Worm (Caenorhabditis elegans) whole organism, L4 larva: ENCODE measurements around the gene F53F4.1.

Source experiments
- F10B5.3 ChIP-seq: sonication (generic microtip); optimal IDR thresholded peaks from 2 replicates; lab custom pipeline; 2016; ENCODE audit warnings: mild to moderate bottlenecking, missing genetic modification characterization, missing compliant biosample characterization
- F37D6.2 ChIP-seq: sonication (generic microtip); optimal IDR thresholded peaks from 2 replicates; lab custom pipeline; 2016; ENCODE audit warnings: mild to moderate bottlenecking, missing genetic modification characterization, missing compliant biosample characterization
- T20F7.1 ChIP-seq: fragments of 200-800 bp; sonication (Bioruptor generic); optimal IDR thresholded peaks from 2 replicates; lab custom pipeline; 2018; ENCODE audit warnings: mild to moderate bottlenecking, missing genetic modification characterization, missing compliant biosample characterization
- Y105C5A.15 ChIP-seq: fragments of 200-800 bp; sonication (Bioruptor generic); IDR thresholded peaks from 2 replicates; pipeline ENCODE4 v1.3.6; 2022; ENCODE audit warnings: missing genetic modification characterization, missing compliant biosample characterization
- Y48G9A.11 ChIP-seq: fragments of 200-800 bp; sonication (Bioruptor generic); IDR thresholded peaks from 2 replicates; pipeline ENCODE4 v1.3.6; 2022; ENCODE audit warnings: missing genetic modification reagents, missing genetic modification characterization, missing compliant biosample characterization
- Y5F2A.4 ChIP-seq: fragments of 200-800 bp; sonication (Bioruptor generic); optimal IDR thresholded peaks from 2 replicates; lab custom pipeline; 2018; ENCODE audit warnings: mild to moderate bottlenecking, missing genetic modification characterization, missing compliant biosample characterization
- ZK337.2 ChIP-seq: fragments of 200-800 bp; sonication (Bioruptor generic); IDR thresholded peaks from 2 replicates; pipeline ENCODE4 v1.3.6; 2022; ENCODE audit warnings: missing genetic modification reagents, missing genetic modification characterization, missing compliant biosample characterization
- aha-1 ChIP-seq: fragments of 150-350 bp; peaks from one replicate; lab custom pipeline; 2014; ENCODE audit warnings: missing biosample characterization, missing genetic modification characterization
- aly-2 ChIP-seq: sonication (generic microtip); optimal IDR thresholded peaks from 2 replicates; lab custom pipeline; 2018; ENCODE audit warnings: missing biosample characterization, missing genetic modification characterization
- ama-1 ChIP-seq: fragments of 150-350 bp; optimal IDR thresholded peaks from 2 replicates; lab custom pipeline; 2014; ENCODE audit warnings: inconsistent platforms, mixed read lengths
- arid-1 ChIP-seq: fragments of 200-800 bp; sonication (Bioruptor generic); conservative IDR thresholded peaks from 2 replicates; pipeline ENCODE4 v1.3.6; 2022; ENCODE audit warnings: missing genetic modification reagents, missing genetic modification characterization, missing compliant biosample characterization
- attf-4 ChIP-seq: sonication (generic microtip); optimal IDR thresholded peaks from 3 replicates; lab custom pipeline; 2017; ENCODE audit warnings: missing biosample characterization, missing genetic modification characterization
- ceh-44 ChIP-seq: fragments of 200-800 bp; sonication (Bioruptor generic); IDR thresholded peaks from 2 replicates; pipeline ENCODE4 v1.3.6; 2022; ENCODE audit warnings: missing genetic modification reagents, missing genetic modification characterization, missing compliant biosample characterization
- ceh-82 ChIP-seq: sonication (generic microtip); optimal IDR thresholded peaks from 2 replicates; lab custom pipeline; 2017; ENCODE audit warnings: missing biosample characterization, missing genetic modification characterization
- ctbp-1 ChIP-seq: fragments of 200-800 bp; sonication (Bioruptor generic); IDR thresholded peaks from 2 replicates; pipeline ENCODE4 v1.3.6; 2022; ENCODE audit warnings: missing genetic modification reagents, missing genetic modification characterization, missing compliant biosample characterization
- daf-12 ChIP-seq: fragments of 150-350 bp; optimal IDR thresholded peaks from 2 replicates; lab custom pipeline; 2014; ENCODE audit warnings: missing biosample characterization, missing genetic modification reagents, missing genetic modification characterization
- daf-19 ChIP-seq: fragments of 200-800 bp; sonication (Bioruptor generic); conservative IDR thresholded peaks from 2 replicates; pipeline ENCODE4 v1.3.6; 2022; ENCODE audit warnings: missing genetic modification characterization, missing compliant biosample characterization
- daf-8 ChIP-seq: fragments of 200-800 bp; sonication (Bioruptor generic); IDR thresholded peaks from 2 replicates; pipeline ENCODE4 v1.3.6; 2022; ENCODE audit warnings: missing genetic modification characterization, missing compliant biosample characterization
- dmd-8 ChIP-seq: fragments of 200-800 bp; sonication (Bioruptor generic); IDR thresholded peaks from 2 replicates; pipeline ENCODE4 v1.3.6; 2022; ENCODE audit warnings: missing genetic modification characterization, missing compliant biosample characterization
- dmd-9 ChIP-seq: fragments of 200-800 bp; sonication (Bioruptor generic); IDR thresholded peaks from 2 replicates; pipeline ENCODE4 v1.3.6; 2022; ENCODE audit warnings: missing genetic modification reagents, missing genetic modification characterization, missing compliant biosample characterization
- dpl-1 ChIP-seq: fragments of 150-350 bp; optimal IDR thresholded peaks from 2 replicates; lab custom pipeline; 2014; ENCODE audit warnings: missing biosample characterization, missing genetic modification reagents, missing genetic modification characterization
- dve-1 ChIP-seq: sonication (generic microtip); optimal IDR thresholded peaks from 2 replicates; lab custom pipeline; 2017; ENCODE audit warnings: antibody characterized with exemption, mild to moderate bottlenecking, missing genetic modification characterization, missing compliant biosample characterization; ENCODE audit not compliant: insufficient read depth
- egl-43 ChIP-seq: fragments of 200-800 bp; sonication (Bioruptor generic); IDR thresholded peaks from 2 replicates; pipeline ENCODE4 v1.3.6; 2022; ENCODE audit warnings: missing genetic modification reagents, missing genetic modification characterization, missing compliant biosample characterization
- fkh-10 ChIP-seq: fragments of 150-350 bp; optimal IDR thresholded peaks from 2 replicates; lab custom pipeline; 2014; ENCODE audit warnings: missing biosample characterization, missing genetic modification reagents, missing genetic modification characterization
- fos-1 ChIP-seq: fragments of 150-350 bp; optimal IDR thresholded peaks from 2 replicates; lab custom pipeline; 2014; ENCODE audit warnings: missing biosample characterization, missing genetic modification characterization
- gei-8 ChIP-seq: fragments of 200-800 bp; sonication (Bioruptor generic); optimal IDR thresholded peaks from 2 replicates; lab custom pipeline; 2018; ENCODE audit warnings: mild to moderate bottlenecking, missing genetic modification characterization, missing compliant biosample characterization
- hif-1 ChIP-seq, 2 experiments: sonication (generic microtip); optimal IDR thresholded peaks; 2 replicates each; lab custom pipeline; 2016 to 2017; ENCODE audit warnings: missing compliant biosample characterization in 2 of 2, missing genetic modification characterization in 2 of 2, missing genetic modification reagents in 2 of 2, missing genotype in 2 of 2, mild to moderate bottlenecking in 1 of 2
- hlh-30 ChIP-seq: sonication (generic microtip); optimal IDR thresholded peaks from 2 replicates; lab custom pipeline; 2017; ENCODE audit warnings: antibody characterized with exemption, mild to moderate bottlenecking, missing genetic modification characterization, missing compliant biosample characterization; ENCODE audit not compliant: insufficient read depth
- jun-1 ChIP-seq: fragments of 150-350 bp; optimal IDR thresholded peaks from 2 replicates; lab custom pipeline; 2014; ENCODE audit warnings: missing biosample characterization, missing genetic modification reagents, missing genetic modification characterization
- lim-7 ChIP-seq: fragments of 200-800 bp; sonication (Bioruptor generic); IDR thresholded peaks from 2 replicates; pipeline ENCODE4 v1.3.6; 2022; ENCODE audit warnings: missing genetic modification characterization, missing compliant biosample characterization
- lin-38 ChIP-seq: fragments of 200-800 bp; sonication (Bioruptor generic); IDR thresholded peaks from 2 replicates; pipeline ENCODE4 v1.3.6; 2022; ENCODE audit warnings: missing genetic modification reagents, missing genetic modification characterization, missing compliant biosample characterization
- lin-39 ChIP-seq: fragments of 150-350 bp; optimal IDR thresholded peaks from 2 replicates; lab custom pipeline; 2014; ENCODE audit warnings: missing biosample characterization, missing genetic modification reagents, missing genetic modification characterization
- lsy-2 ChIP-seq, 2 experiments: fragments of 150-350 bp in 1 of 2; sonication (generic microtip) in 1 of 2; optimal IDR thresholded peaks; 2 replicates each; lab custom pipeline; 2014 to 2017; ENCODE audit warnings: missing biosample characterization in 2 of 2, missing genetic modification characterization in 2 of 2
- madf-5 ChIP-seq, 2 experiments: fragments of 200-800 bp; sonication (Bioruptor generic); IDR thresholded peaks; 2 replicates each; pipeline ENCODE4 v1.3.6; 2022; ENCODE audit warnings: missing compliant biosample characterization in 2 of 2, missing genetic modification characterization in 2 of 2
- mdt-29 ChIP-seq: fragments of 200-800 bp; sonication (Bioruptor generic); IDR thresholded peaks from 2 replicates; pipeline ENCODE4 v1.3.6; 2022; ENCODE audit warnings: missing genetic modification reagents, missing genetic modification characterization, missing compliant biosample characterization
- mep-1 ChIP-seq: fragments of 150-350 bp; sonication (generic microtip); optimal IDR thresholded peaks from 3 replicates; lab custom pipeline; 2014; ENCODE audit warnings: missing biosample characterization, missing genetic modification characterization
- nhr-10 ChIP-seq: fragments of 150-350 bp; optimal IDR thresholded peaks from 2 replicates; lab custom pipeline; 2014; ENCODE audit warnings: missing biosample characterization, missing genetic modification characterization
- nhr-25 ChIP-seq: sonication (generic microtip); optimal IDR thresholded peaks from 2 replicates; lab custom pipeline; 2017; ENCODE audit warnings: missing genetic modification characterization, mild to moderate bottlenecking, missing compliant biosample characterization, antibody characterized with exemption, moderate library complexity, borderline replicate concordance; ENCODE audit not compliant: insufficient read depth
- nhr-28 ChIP-seq: fragments of 150-350 bp; optimal IDR thresholded peaks from 2 replicates; lab custom pipeline; 2014; ENCODE audit warnings: missing biosample characterization, missing genetic modification characterization
- nhr-41 ChIP-seq: fragments of 200-800 bp; sonication (Bioruptor generic); IDR thresholded peaks from 2 replicates; pipeline ENCODE4 v1.3.6; 2022; ENCODE audit warnings: missing genetic modification reagents, missing genetic modification characterization, missing compliant biosample characterization
- nhr-6 ChIP-seq: fragments of 150-350 bp; optimal IDR thresholded peaks from 2 replicates; lab custom pipeline; 2014; ENCODE audit warnings: missing biosample characterization, missing genetic modification characterization
- pha-4 ChIP-seq, 2 experiments: fragments of 150-350 bp in 1 of 2; fragments of 200-800 bp in 1 of 2; sonication (Bioruptor generic) in 1 of 2; IDR thresholded peaks in 1 of 2; optimal IDR thresholded peaks in 1 of 2; 2 replicates each; pipeline versions ENCODE4 v1.3.6 to Lab custom; 2014 to 2022; ENCODE audit warnings: missing genetic modification characterization in 2 of 2, missing genetic modification reagents in 2 of 2, missing biosample characterization in 1 of 2, missing compliant biosample characterization in 1 of 2
- rbr-2 ChIP-seq: sonication (generic microtip); optimal IDR thresholded peaks from 2 replicates; lab custom pipeline; 2016; ENCODE audit warnings: missing genotype, missing genetic modification characterization, missing compliant biosample characterization
- spr-3 ChIP-seq: fragments of 200-800 bp; sonication (Bioruptor generic); optimal IDR thresholded peaks from 2 replicates; lab custom pipeline; 2018; ENCODE audit warnings: mild to moderate bottlenecking, missing genetic modification characterization, missing compliant biosample characterization
- tag-97 ChIP-seq: fragments of 200-800 bp; sonication (Bioruptor generic); IDR thresholded peaks from 2 replicates; pipeline ENCODE4 v1.3.6; 2022; ENCODE audit warnings: missing genetic modification characterization, missing compliant biosample characterization
- unc-130 ChIP-seq: sonication (generic microtip); optimal IDR thresholded peaks from 2 replicates; lab custom pipeline; 2016; ENCODE audit warnings: missing genetic modification reagents, missing genetic modification characterization, missing compliant biosample characterization
- zfp-3 ChIP-seq: fragments of 200-800 bp; sonication (Bioruptor generic); conservative IDR thresholded peaks from 2 replicates; pipeline ENCODE4 v1.3.6; 2022; ENCODE audit warnings: missing genetic modification reagents, missing genetic modification characterization, missing compliant biosample characterization
- ztf-11 ChIP-seq: fragments of 150-350 bp; optimal IDR thresholded peaks from 2 replicates; lab custom pipeline; 2014; ENCODE audit warnings: missing biosample characterization, missing genetic modification characterization

The F53F4.1 gene

ce11 chrV:13584484-13584883, at the start of gene F53F4.1:
Gene F53F4.1, plus strand, starts transcription at chrV:13584784.
- TF ChIP-seq Y105C5A.15 (GFP tag; lab: Robert Waterston, UW) (no peak), ctbp-1 (no peak), nhr-28 (tag; lab: Kevin White, UChicago) (no peak), zfp-3 (GFP tag; lab: Robert Waterston, UW) (no peak), spr-3 (no peak)

- TF ChIP-seq jun-1 (no peak), nhr-10 (no peak), daf-8 (GFP tag; lab: Robert Waterston, UW) (no peak), ZK337.2 (GFP tag; lab: Robert Waterston, UW) (no peak), mdt-29 (GFP tag; lab: Robert Waterston, UW) (no peak), lin-39 (tag; lab: Kevin White, UChicago) (no peak), gei-8 (GFP tag; lab: Kevin White, UChicago) (no peak), hif-1 (tag; optimal IDR thresholded peaks at IDR 0.05; lab: Kevin White, UChicago) (no peak), tag-97 (GFP tag; lab: Robert Waterston, UW) (no peak), fos-1 (tag; lab: Kevin White, UChicago) (no peak), Y5F2A.4 (GFP tag; lab: Kevin White, UChicago) (no peak), dmd-9 (no peak), lim-7 (GFP tag; lab: Robert Waterston, UW) (no peak), dmd-8 (GFP tag; lab: Robert Waterston, UW) (no peak), F10B5.3 (tag; lab: Kevin White, UChicago) (no peak), aly-2 (tag; lab: Kevin White, UChicago) (no peak)
- TF ChIP-seq, all 104 proteins: peak for 0
Measured at ce11 chrV:13536058-13536579, 48.5 kb upstream of the F53F4.1 start, which contains the start of gene frpr-5. Gene frpr-5, minus strand, starts transcription at chrV:13536108.

ce11 chrV:13551601-13552000, 33.0 kb upstream of the F53F4.1 start, which contains the start of the genes C56A3.4 and C56A3.5:
Gene C56A3.4, minus strand, starts transcription at chrV:13551754.
Gene C56A3.5, plus strand, starts transcription at chrV:13551967.
- TF ChIP-seq pha-4 (GFP tag; IDR thresholded peaks at IDR 0.05; lab: Robert Waterston, UW) (no peak), pha-4 (tag; optimal IDR thresholded peaks at IDR 0.05; lab: Kevin White, UChicago) (no peak), lsy-2 (tag; optimal IDR thresholded peaks at IDR 0.05; lab: Kevin White, UChicago) (peak in 1 of 2 experiments; percentile 78), arid-1 (GFP tag; lab: Robert Waterston, UW) (no peak), dve-1 (tag; lab: Kevin White, UChicago) (peak; percentile 1), ztf-11 (tag; lab: Kevin White, UChicago) (no peak), egl-43 (GFP tag; lab: Robert Waterston, UW) (no peak), daf-12 (tag; lab: Kevin White, UChicago) (no peak), attf-4 (tag; lab: Kevin White, UChicago) (no peak), unc-130 (GFP tag; lab: Kevin White, UChicago) (peak; percentile 25), madf-5 (GFP tag; IDR thresholded peaks at IDR 0.05; lab: Robert Waterston, UW) (no peak), ama-1 (lab: Kevin White, UChicago) (no peak), nhr-6 (tag; lab: Kevin White, UChicago) (peak; percentile 78), aha-1 (tag; lab: Kevin White, UChicago) (peak; percentile 74), mep-1 (tag; lab: Kevin White, UChicago) (peak; percentile 49), ceh-44 (GFP tag; lab: Robert Waterston, UW) (no peak), nhr-25 (tag; lab: Kevin White, UChicago) (no peak), lin-38 (GFP tag; lab: Robert Waterston, UW) (peak; percentile 57), rbr-2 (tag; lab: Kevin White, UChicago) (peak; percentile 14), daf-19 (GFP tag; lab: Robert Waterston, UW) (no peak), F37D6.2 (tag; lab: Kevin White, UChicago) (no peak), ceh-82 (tag; lab: Kevin White, UChicago) (no peak), nhr-41 (GFP tag; lab: Robert Waterston, UW) (no peak), Y48G9A.11 (GFP tag; lab: Robert Waterston, UW) (no peak), dmd-8 (GFP tag; lab: Robert Waterston, UW) (no peak), T20F7.1 (GFP tag; lab: Kevin White, UChicago) (peak; percentile 68), dpl-1 (GFP tag; lab: Kevin White, UChicago) (peak; percentile 61), hif-1 (tag; optimal IDR thresholded peaks at IDR 0.05; lab: Kevin White, UChicago) (peak in 1 of 2 experiments; percentile 78), F10B5.3 (tag; lab: Kevin White, UChicago) (no peak), hlh-30 (peak; percentile 88), Y5F2A.4 (GFP tag; lab: Kevin White, UChicago) (no peak), fkh-10 (GFP tag; lab: Kevin White, UChicago) (no peak)
